Fruit fly (Drosophila melanogaster) whole organism: ENCODE measurements around the gene Traf-like.

Experiments
- Dll ChIP-seq: fragments of >200 bp; optimal IDR thresholded peaks from 2 replicates; lab custom pipeline; 2017
- pan ChIP-seq: fragments of >200 bp; optimal IDR thresholded peaks from 2 replicates; lab custom pipeline; 2017

- no peak for TF ChIP-seq pan (lab: Kevin White, UChicago)
- TF ChIP-seq Dll (lab: Kevin White, UChicago): no peak
Observed at dm6 chrX:16424296-16424695, 9.4 kb downstream of the Traf-like start.
